Fruit fly (Drosophila melanogaster) whole organism, embryonic: ENCODE data around the gene CG15262.
A peak's percentile ranks its signal among the peaks of the same experiment; 100 is the strongest.

Source experiments
- Aef1 ChIP-seq: fragments of 200-800 bp; sonication (Bioruptor generic); IDR thresholded peaks from 3 replicates; pipeline ENCODE4 v1.3.6; 2022; ENCODE audit warnings: missing biosample characterization, missing genetic modification characterization
- Atf3 ChIP-seq: fragments of 200-800 bp; sonication (Bioruptor generic); optimal IDR thresholded peaks from 3 replicates; lab custom pipeline; 2016; ENCODE audit warnings: missing biosample characterization, missing genetic modification characterization
- Awh ChIP-seq: fragments of 200-800 bp; sonication (Bioruptor generic); IDR thresholded peaks from 2 replicates; pipeline ENCODE4, ENCODE4 v1.3.6; 2022; ENCODE audit warnings: missing biosample characterization, missing genetic modification characterization
- CG10543 ChIP-seq: fragments of 200-800 bp; sonication (Bioruptor generic); optimal IDR thresholded peaks from 3 replicates; lab custom pipeline; 2017; ENCODE audit warnings: missing biosample characterization, mild to moderate bottlenecking, missing genetic modification characterization, moderate library complexity
- CG10959 ChIP-seq: fragments of 200-800 bp; sonication (Bioruptor generic); IDR thresholded peaks from 2 replicates; pipeline ENCODE4 v1.3.6; 2022; ENCODE audit warnings: missing biosample characterization, missing genetic modification characterization
- CG10979 ChIP-seq: fragments of 200-800 bp; sonication (Bioruptor generic); optimal IDR thresholded peaks from 2 replicates; lab custom pipeline; 2018; ENCODE audit warnings: missing biosample characterization, mild to moderate bottlenecking, missing genetic modification characterization, moderate library complexity
- CG11695 ChIP-seq: fragments of 200-800 bp; sonication (Bioruptor generic); IDR thresholded peaks from 3 replicates; pipeline ENCODE4 v1.3.6; 2022; ENCODE audit warnings: missing biosample characterization, missing genetic modification characterization
- CG12236 ChIP-seq: fragments of 200-800 bp; sonication (Bioruptor generic); optimal IDR thresholded peaks from 2 replicates; lab custom pipeline; 2016; ENCODE audit warnings: missing biosample characterization, missing genetic modification characterization
- CG12744 ChIP-seq: fragments of 200-800 bp; sonication (Bioruptor generic); optimal IDR thresholded peaks from 2 replicates; lab custom pipeline; 2016; ENCODE audit warnings: missing biosample characterization, missing genetic modification characterization
- CG13894 ChIP-seq: fragments of 200-800 bp; sonication (Bioruptor generic); optimal IDR thresholded peaks from 3 replicates; lab custom pipeline; 2018; ENCODE audit warnings: missing biosample characterization, mild to moderate bottlenecking, missing genetic modification characterization, moderate library complexity
- CG14441 ChIP-seq: fragments of 200-800 bp; sonication (Bioruptor generic); IDR thresholded peaks from 2 replicates; pipeline ENCODE4 v1.3.6; 2022; ENCODE audit warnings: missing biosample characterization, missing genetic modification characterization
- CG2889 ChIP-seq: fragments of 200-800 bp; sonication (Bioruptor generic); IDR thresholded peaks from 3 replicates; pipeline ENCODE4 v1.3.6; 2022; ENCODE audit warnings: missing biosample characterization, missing genetic modification characterization
- CG30403 ChIP-seq: fragments of 200-800 bp; sonication (Bioruptor generic); optimal IDR thresholded peaks from 3 replicates; lab custom pipeline; 2016; ENCODE audit warnings: missing biosample characterization, missing genetic modification characterization
- CG31441 ChIP-seq: fragments of 200-800 bp; sonication (Bioruptor generic); IDR thresholded peaks from 2 replicates; pipeline ENCODE4 v1.3.6; 2022; ENCODE audit warnings: missing biosample characterization, missing genetic modification characterization
- CG32772 ChIP-seq: fragments of 200-800 bp; sonication (Bioruptor generic); IDR thresholded peaks from 2 replicates; pipeline ENCODE4 v1.3.6; 2022; ENCODE audit warnings: missing biosample characterization, missing genetic modification characterization
- CG6654 ChIP-seq: fragments of 200-800 bp; sonication (Bioruptor generic); optimal IDR thresholded peaks from 2 replicates; lab custom pipeline; 2017; ENCODE audit warnings: missing biosample characterization, mild to moderate bottlenecking, missing genetic modification characterization
- Dfd ChIP-seq, 2 experiments: fragments of >200 bp; optimal IDR thresholded peaks; 2 replicates each; lab custom pipeline; 2017; ENCODE audit warnings: missing biosample characterization in 2 of 2, missing genetic modification characterization in 2 of 2
- Dip3 ChIP-seq: fragments of 200-800 bp; sonication (Bioruptor generic); optimal IDR thresholded peaks from 3 replicates; lab custom pipeline; 2016; ENCODE audit warnings: missing biosample characterization, missing genetic modification characterization
- Doc3 ChIP-seq: fragments of 200-800 bp; sonication (Bioruptor generic); IDR thresholded peaks from 3 replicates; pipeline ENCODE4 v1.3.6; 2022; ENCODE audit warnings: missing biosample characterization, missing genetic modification characterization; ENCODE audit not compliant: partially characterized antibody
- Elba2 ChIP-seq: fragments of 200-800 bp; sonication (Bioruptor generic); optimal IDR thresholded peaks from 3 replicates; lab custom pipeline; 2016; ENCODE audit warnings: missing biosample characterization, missing genetic modification characterization
- GATAe ChIP-seq: fragments of 200-800 bp; sonication (Bioruptor generic); conservative IDR thresholded peaks from 2 replicates; pipeline ENCODE4 v1.3.6; 2022; ENCODE audit warnings: missing biosample characterization, missing genetic modification characterization
- H2.0 ChIP-seq: fragments of 200-800 bp; sonication (Bioruptor generic); IDR thresholded peaks from 2 replicates; pipeline ENCODE4 v1.3.6; 2022; ENCODE audit warnings: missing biosample characterization, missing genetic modification characterization
- HLHmδ ChIP-seq: fragments of 200-800 bp; sonication (Bioruptor generic); optimal IDR thresholded peaks from 2 replicates; lab custom pipeline; 2018; ENCODE audit warnings: missing biosample characterization, mild to moderate bottlenecking, missing genetic modification characterization, moderate library complexity
- HmgZ ChIP-seq: fragments of 200-800 bp; sonication (Bioruptor generic); optimal IDR thresholded peaks from 2 replicates; lab custom pipeline; 2018; ENCODE audit warnings: missing biosample characterization, mild to moderate bottlenecking, missing genetic modification characterization
- Lim3 ChIP-seq: fragments of 200-800 bp; sonication (Bioruptor generic); IDR thresholded peaks from 2 replicates; pipeline ENCODE4 v1.3.6; 2022; ENCODE audit warnings: missing biosample characterization, missing genetic modification characterization
- Lpt ChIP-seq: fragments of >200 bp; optimal IDR thresholded peaks from 2 replicates; lab custom pipeline; 2018; ENCODE audit warnings: missing biosample characterization, missing genetic modification characterization
- Med ChIP-seq: fragments of 200-800 bp; sonication (Bioruptor generic); peaks from one replicate; lab custom pipeline; 2016; ENCODE audit warnings: missing biosample characterization, missing genetic modification characterization, mild to moderate bottlenecking, inconsistent platforms, moderate library complexity
- PHDP ChIP-seq: fragments of 200-800 bp; sonication (Bioruptor generic); optimal IDR thresholded peaks from 3 replicates; lab custom pipeline; 2018; ENCODE audit warnings: missing biosample characterization, mild to moderate bottlenecking, missing genetic modification characterization, moderate library complexity
- Rfx ChIP-seq: fragments of 200-800 bp; sonication (Bioruptor generic); IDR thresholded peaks from 2 replicates; pipeline ENCODE4 v1.3.6; 2022; ENCODE audit warnings: missing biosample characterization, missing genetic modification characterization
- ap ChIP-seq: fragments of 200-800 bp; sonication (Bioruptor generic); IDR thresholded peaks from 2 replicates; pipeline ENCODE4 v1.3.6; 2022; ENCODE audit warnings: missing biosample characterization, missing genetic modification characterization
- ato ChIP-seq: fragments of 200-800 bp; sonication (Bioruptor generic); IDR thresholded peaks from 2 replicates; pipeline ENCODE4 v1.3.6; 2022; ENCODE audit warnings: missing biosample characterization, missing genetic modification characterization; ENCODE audit not compliant: partially characterized antibody
- caup ChIP-seq: fragments of 200-800 bp; sonication (Bioruptor generic); optimal IDR thresholded peaks from 3 replicates; lab custom pipeline; 2017; ENCODE audit warnings: missing biosample characterization, mild to moderate bottlenecking, missing genetic modification characterization, moderate library complexity; ENCODE audit not compliant: severe bottlenecking
- gcm ChIP-seq: fragments of 200-800 bp; sonication (Bioruptor generic); optimal IDR thresholded peaks from 2 replicates; lab custom pipeline; 2019; ENCODE audit warnings: missing biosample characterization, mild to moderate bottlenecking, missing genetic modification characterization, moderate library complexity
- grn ChIP-seq: fragments of 200-800 bp; sonication (Bioruptor generic); optimal IDR thresholded peaks from 3 replicates; lab custom pipeline; 2017; ENCODE audit warnings: missing biosample characterization, missing genetic modification characterization
- mirr ChIP-seq: fragments of 200-800 bp; sonication (Bioruptor generic); optimal IDR thresholded peaks from 3 replicates; lab custom pipeline; 2018; ENCODE audit warnings: missing biosample characterization, mild to moderate bottlenecking, missing genetic modification characterization
- nerfin-2 ChIP-seq: fragments of 200-800 bp; sonication (Bioruptor generic); IDR thresholded peaks from 2 replicates; pipeline ENCODE4 v1.3.6; 2022; ENCODE audit warnings: missing biosample characterization, missing genetic modification characterization; ENCODE audit not compliant: partially characterized antibody
- row ChIP-seq: fragments of 200-800 bp; sonication (Bioruptor generic); IDR thresholded peaks from 3 replicates; pipeline ENCODE4 v1.3.6; 2022; ENCODE audit warnings: missing biosample characterization, missing genetic modification characterization
- slp2 ChIP-seq: fragments of 200-800 bp; sonication (Bioruptor generic); optimal IDR thresholded peaks from 2 replicates; lab custom pipeline; 2016; ENCODE audit warnings: missing biosample characterization, missing genetic modification characterization
- tin ChIP-seq: fragments of 200-800 bp; sonication (Bioruptor generic); optimal IDR thresholded peaks from 3 replicates; lab custom pipeline; 2016; ENCODE audit warnings: missing biosample characterization, missing genetic modification characterization
- twi ChIP-seq: fragments of 200-800 bp; optimal IDR thresholded peaks from 2 replicates; lab custom pipeline; 2019; ENCODE audit warnings: missing biosample characterization, mild to moderate bottlenecking, missing genetic modification characterization, moderate library complexity
- vnd ChIP-seq: fragments of 200-800 bp; sonication (Bioruptor generic); IDR thresholded peaks from 3 replicates; pipeline ENCODE4 v1.3.6; 2022; ENCODE audit warnings: missing biosample characterization, missing genetic modification characterization; ENCODE audit not compliant: partially characterized antibody
- wek ChIP-seq: fragments of 200-800 bp; sonication (Bioruptor generic); optimal IDR thresholded peaks from 3 replicates; lab custom pipeline; 2018; ENCODE audit warnings: missing biosample characterization, mild to moderate bottlenecking, missing genetic modification characterization, moderate library complexity

The CG15262 gene

dm6 chr2L:15274292-15274691 lies 23.3 kb upstream of the CG15262 start (continued):
- no peak for TF ChIP-seq Lim3 (GFP tag; lab: Robert Waterston, UW)
- TF ChIP-seq caup, result no peak
- no peak for TF ChIP-seq CG10959 (GFP tag; lab: Robert Waterston, UW)
- TF ChIP-seq CG2889, result no peak
- TF ChIP-seq Med (GFP tag; lab: Kevin White, UChicago), result peak; percentile 55
- no peak for TF ChIP-seq CG6654 (GFP tag; lab: Kevin White, UChicago)
- TF ChIP-seq CG30403 (GFP tag; lab: Kevin White, UChicago), result no peak
- no peak for TF ChIP-seq CG10979 (tag; lab: Kevin White, UChicago)
- TF ChIP-seq HLHmδ (GFP tag; lab: Kevin White, UChicago), result no peak
- TF ChIP-seq ato (GFP tag; lab: Robert Waterston, UW), result no peak
- peak; percentile 2 for TF ChIP-seq CG10543
- TF ChIP-seq Rfx (GFP tag; lab: Robert Waterston, UW), result 0 out of 2 replicates have a peak, but pooled peaks have one; percentile 35
- TF ChIP-seq Awh, result no peak
- TF ChIP-seq mirr (GFP tag; lab: Kevin White, UChicago), result peak; percentile 5
- TF ChIP-seq row (GFP tag; lab: Robert Waterston, UW), result peak; percentile 46; the same call in 2 of the 3 replicates
- TF ChIP-seq Aef1 (GFP tag; lab: Robert Waterston, UW), result peak; percentile 13; the same call in 1 of the 3 replicates
- no peak for TF ChIP-seq tin (GFP tag; lab: Kevin White, UChicago)
- TF ChIP-seq CG31441 (GFP tag; lab: Robert Waterston, UW), result no peak
- no peak for TF ChIP-seq CG11695 (GFP tag; lab: Robert Waterston, UW)
- TF ChIP-seq ap (GFP tag; lab: Robert Waterston, UW), result no peak
- TF ChIP-seq Atf3 (GFP tag; lab: Kevin White, UChicago), result no peak
- no peak for TF ChIP-seq Doc3 (GFP tag; lab: Robert Waterston, UW)
- TF ChIP-seq Elba2 (GFP tag; lab: Kevin White, UChicago), result peak; percentile 2
- no peak for TF ChIP-seq Dip3 (GFP tag; lab: Kevin White, UChicago)
- peak; percentile 44; the same call in 1 of the 2 replicates for TF ChIP-seq GATAe (GFP tag; lab: Robert Waterston, UW)
- peak; percentile 70 for TF ChIP-seq grn
- TF ChIP-seq gcm (GFP tag; lab: Kevin White, UChicago), result no peak
- TF ChIP-seq twi (tag; lab: Kevin White, UChicago), result no peak
- TF ChIP-seq slp2, result no peak
- no peak for TF ChIP-seq Dfd (GFP tag; optimal IDR thresholded peaks at IDR 0.05; lab: Kevin White, UChicago)
- no peak for TF ChIP-seq CG13894 (tag; lab: Kevin White, UChicago)
- peak; percentile 13 for TF ChIP-seq HmgZ (tag; lab: Kevin White, UChicago)
- no peak for TF ChIP-seq wek (GFP tag; lab: Kevin White, UChicago)
- no peak for TF ChIP-seq CG12744
- TF ChIP-seq nerfin-2 (GFP tag; lab: Robert Waterston, UW), result no peak
- TF ChIP-seq H2.0 (GFP tag; lab: Robert Waterston, UW), result no peak
- TF ChIP-seq CG12236 (GFP tag; lab: Kevin White, UChicago), result no peak
- no peak for TF ChIP-seq CG32772
- no peak for TF ChIP-seq Lpt (GFP tag; lab: Kevin White, UChicago)
- TF ChIP-seq vnd (GFP tag; lab: Robert Waterston, UW), result no peak
- TF ChIP-seq CG14441 (GFP tag; lab: Robert Waterston, UW), result 0 out of 2 replicates have a peak, but pooled peaks have one; percentile 8
- peak; percentile 11 for TF ChIP-seq PHDP
- TF ChIP-seq, all 482 proteins: peak for 21
